Fruit fly (Drosophila melanogaster) whole organism, wandering third instar larva: ENCODE data around the gene CG3386.

Source experiments
- Abd-B ChIP-seq: fragments of >200 bp; optimal IDR thresholded peaks from 2 replicates; lab custom pipeline; 2017; ENCODE audit warnings: missing biosample characterization, missing genetic modification characterization
- CG9705 ChIP-seq: fragments of 200-800 bp; sonication (Bioruptor generic); optimal IDR thresholded peaks from 2 replicates; lab custom pipeline; 2018; ENCODE audit warnings: missing biosample characterization, mild to moderate bottlenecking, missing genetic modification characterization
- CrebA ChIP-seq: fragments of 200-800 bp; sonication (Bioruptor generic); optimal IDR thresholded peaks from 2 replicates; lab custom pipeline; 2016; ENCODE audit warnings: missing biosample characterization, mild to moderate bottlenecking, missing genetic modification characterization, borderline replicate concordance
- Dfd ChIP-seq: fragments of >200 bp; optimal IDR thresholded peaks from 2 replicates; lab custom pipeline; 2017; ENCODE audit warnings: missing biosample characterization, missing genetic modification characterization
- Dif ChIP-seq: fragments of 200-275, 200-300 bp; sonication (Bioruptor generic); optimal IDR thresholded peaks from 2 replicates; lab custom pipeline; 2018; ENCODE audit warnings: missing biosample characterization, missing genetic modification characterization; ENCODE audit not compliant: partially characterized antibody
- GATAd ChIP-seq: sonication (Bioruptor generic); optimal IDR thresholded peaks from 2 replicates; lab custom pipeline; 2016; ENCODE audit warnings: missing biosample characterization, missing genetic modification characterization
- HLH106 ChIP-seq: fragments of 200-800 bp; optimal IDR thresholded peaks from 3 replicates; lab custom pipeline; 2019; ENCODE audit warnings: missing biosample characterization, mild to moderate bottlenecking, missing genetic modification characterization, moderate library complexity
- Hnf4 ChIP-seq: fragments of 200-800 bp; sonication (Bioruptor generic); optimal IDR thresholded peaks from 2 replicates; lab custom pipeline; 2016; ENCODE audit warnings: missing biosample characterization, mild to moderate bottlenecking, missing genetic modification characterization
- Hr78 ChIP-seq: fragments of >200 bp; optimal IDR thresholded peaks from 2 replicates; lab custom pipeline; 2017; ENCODE audit warnings: missing biosample characterization, missing genetic modification characterization
- Hr83 ChIP-seq: fragments of 200-300 bp; sonication (Bioruptor generic); optimal IDR thresholded peaks from 2 replicates; lab custom pipeline; 2016; ENCODE audit warnings: missing biosample characterization, mild to moderate bottlenecking, missing genetic modification characterization, moderate library complexity; ENCODE audit not compliant: poor library complexity, severe bottlenecking
- Jra ChIP-seq: sonication (Bioruptor generic); optimal IDR thresholded peaks from 2 replicates; lab custom pipeline; 2016; ENCODE audit warnings: missing biosample characterization, missing genetic modification characterization
- Mio ChIP-seq: sonication (Bioruptor generic); optimal IDR thresholded peaks from 2 replicates; lab custom pipeline; 2016; ENCODE audit warnings: missing biosample characterization, missing genetic modification characterization
- N ChIP-seq: fragments of >200 bp; optimal IDR thresholded peaks from 2 replicates; lab custom pipeline; 2018; ENCODE audit warnings: missing biosample characterization, missing external identifiers, missing genetic modification characterization
- OdsH ChIP-seq: fragments of 200-800 bp; sonication (Bioruptor generic); optimal IDR thresholded peaks from 2 replicates; lab custom pipeline; 2016; ENCODE audit warnings: missing biosample characterization, mild to moderate bottlenecking, missing genetic modification characterization
- Rel ChIP-seq, 2 experiments: fragments of 200-800 bp; sonication (Bioruptor generic) in 1 of 2; optimal IDR thresholded peaks; 2 replicates in 1 of 2; 3 replicates in 1 of 2; lab custom pipeline; 2016 to 2019; ENCODE audit warnings: mild to moderate bottlenecking in 2 of 2, missing biosample characterization in 2 of 2, missing genetic modification characterization in 2 of 2, moderate library complexity in 1 of 2
- Vsx2 ChIP-seq: fragments of 200-300, 225-300 bp; sonication (Bioruptor generic); optimal IDR thresholded peaks from 2 replicates; lab custom pipeline; 2018; ENCODE audit warnings: missing biosample characterization, missing genetic modification characterization; ENCODE audit not compliant: partially characterized antibody
- br ChIP-seq: fragments of 200-800 bp; sonication (Bioruptor generic); optimal IDR thresholded peaks from 2 replicates; lab custom pipeline; 2016; ENCODE audit warnings: missing biosample characterization, missing genetic modification characterization
- dl ChIP-seq, 2 experiments: fragments of 175-275, 200-275 bp in 1 of 2; fragments of 200-275 bp in 1 of 2; sonication (Bioruptor generic); optimal IDR thresholded peaks; lab custom pipeline; 2018; ENCODE audit warnings: mild to moderate bottlenecking in 2 of 2, missing biosample characterization in 2 of 2, missing genetic modification characterization in 2 of 2, moderate library complexity in 2 of 2; ENCODE audit not compliant: partially characterized antibody in 2 of 2, insufficient read depth in 1 of 2
- dmrt93B ChIP-seq: fragments of 200-800 bp; sonication (Bioruptor generic); optimal IDR thresholded peaks from 2 replicates; lab custom pipeline; 2018; ENCODE audit warnings: missing biosample characterization, mild to moderate bottlenecking, missing genetic modification characterization
- dsf ChIP-seq: sonication (Bioruptor generic); optimal IDR thresholded peaks from 2 replicates; lab custom pipeline; 2016; ENCODE audit warnings: missing biosample characterization, missing genetic modification characterization, borderline replicate concordance
- ey ChIP-seq: fragments of 200-800 bp; sonication (Bioruptor generic); optimal IDR thresholded peaks from 2 replicates; lab custom pipeline; 2016; ENCODE audit warnings: missing biosample characterization, missing genetic modification characterization
- fru ChIP-seq: fragments of 200-800 bp; sonication (Bioruptor generic); optimal IDR thresholded peaks from 3 replicates; lab custom pipeline; 2016; ENCODE audit warnings: missing biosample characterization, mild to moderate bottlenecking, missing genetic modification characterization
- h ChIP-seq: fragments of 200-800 bp; sonication (Bioruptor generic); optimal IDR thresholded peaks from 3 replicates; lab custom pipeline; 2016; ENCODE audit warnings: missing biosample characterization, mild to moderate bottlenecking, missing genetic modification characterization
- jim ChIP-seq: fragments of 175-275, 200-325 bp; sonication (Bioruptor generic); optimal IDR thresholded peaks from 2 replicates; lab custom pipeline; 2016; ENCODE audit warnings: missing biosample characterization, mild to moderate bottlenecking, missing genetic modification characterization
- lola ChIP-seq: fragments of >200 bp; optimal IDR thresholded peaks from 2 replicates; lab custom pipeline; 2017; ENCODE audit warnings: missing biosample characterization, missing genetic modification characterization
- pan ChIP-seq: fragments of >200 bp; optimal IDR thresholded peaks from 2 replicates; lab custom pipeline; 2017
- psq ChIP-seq: fragments of 200-800 bp; sonication (Bioruptor generic); optimal IDR thresholded peaks from 3 replicates; lab custom pipeline; 2017; ENCODE audit warnings: missing biosample characterization, mild to moderate bottlenecking, missing genetic modification characterization, moderate library complexity
- rgr ChIP-seq: fragments of 200-800 bp; sonication (Bioruptor generic); optimal IDR thresholded peaks from 3 replicates; lab custom pipeline; 2016; ENCODE audit warnings: missing biosample characterization, mild to moderate bottlenecking, missing genetic modification characterization
- sage ChIP-seq: fragments of 200-800 bp; sonication (Bioruptor generic); optimal IDR thresholded peaks from 2 replicates; lab custom pipeline; 2016; ENCODE audit warnings: missing biosample characterization, mild to moderate bottlenecking, missing genetic modification characterization
- sv ChIP-seq: fragments of 200-800 bp; sonication (Bioruptor generic); optimal IDR thresholded peaks from 3 replicates; lab custom pipeline; 2016; ENCODE audit warnings: missing biosample characterization, missing genetic modification characterization
- usp ChIP-seq: fragments of >200 bp; optimal IDR thresholded peaks from 2 replicates; lab custom pipeline; 2017; ENCODE audit warnings: missing biosample characterization, missing genetic modification characterization
- woc ChIP-seq: sonication (Bioruptor generic); optimal IDR thresholded peaks from 2 replicates; lab custom pipeline; 2016; ENCODE audit warnings: missing biosample characterization, mild to moderate bottlenecking, missing genetic modification characterization

CG3386 gene

DNA sequence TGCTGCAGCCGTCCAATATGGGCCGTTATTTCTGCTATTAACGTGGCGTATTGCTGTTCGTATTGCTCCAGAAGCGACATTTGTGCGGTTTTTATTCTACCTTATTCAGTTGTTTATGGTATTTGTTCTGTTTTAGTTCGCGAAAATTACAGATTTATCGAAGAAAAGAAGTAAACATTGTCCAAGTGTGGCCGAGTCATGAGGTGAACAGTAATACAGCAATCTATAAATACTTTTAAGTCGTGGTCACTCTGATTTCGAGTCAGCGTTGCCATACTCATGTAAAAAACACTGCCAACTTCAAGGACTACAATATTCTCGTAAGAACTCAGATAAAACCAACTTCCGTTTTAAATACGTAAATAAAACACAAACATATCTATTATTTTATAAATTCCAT lies 10.4 kb upstream of the CG3386 start, which contains the start of gene Vti1a:
Vti1a (minus strand) TSS at position 221 of the 400 bp plus-strand sequence.
- TF ChIP-seq OdsH (GFP tag; lab: Kevin White, UChicago), result no peak
- TF ChIP-seq Rel (GFP tag; optimal IDR thresholded peaks at IDR 0.05; lab: Kevin White, UChicago), result no peak
- TF ChIP-seq Rel (tag; optimal IDR thresholded peaks at IDR 0.05; lab: Kevin White, UChicago), result peak; percentile 31

DNA sequence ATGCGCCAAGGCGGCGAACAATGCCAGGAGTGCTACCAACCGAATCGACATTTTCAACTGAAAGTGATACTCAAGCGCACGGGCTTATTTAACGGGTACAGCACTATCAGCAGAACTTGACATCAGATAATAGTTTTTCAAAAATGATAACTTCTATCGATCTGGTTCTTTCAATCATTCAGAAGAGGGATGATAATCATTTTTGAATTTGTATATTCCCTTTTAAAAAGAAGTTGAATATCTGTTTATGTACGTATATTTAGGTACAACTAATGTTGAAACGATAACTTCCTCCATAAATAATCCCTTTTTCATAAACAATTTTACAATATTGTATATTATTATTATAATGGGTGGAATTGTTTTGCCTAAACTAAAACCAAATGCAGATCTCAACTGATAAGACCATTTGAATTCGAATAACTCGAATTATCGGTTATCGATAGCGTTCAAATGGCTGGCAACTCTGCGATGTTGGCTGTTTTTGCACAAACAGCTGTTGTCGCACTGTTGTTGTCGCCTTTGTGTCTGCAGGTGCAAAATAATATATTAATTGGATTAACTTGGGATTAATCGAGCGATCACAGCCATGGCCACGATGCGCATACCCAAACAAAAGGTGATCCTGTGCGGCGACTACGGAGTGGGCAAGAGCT lies 7.9 kb upstream of the CG3386 start, which contains the start of the genes CG32483 and RabX6:
CG32483 (minus strand) TSS at position 51 of the 656 bp plus-strand sequence.
RabX6 (plus strand) TSS at position 487 of the 656 bp plus-strand sequence.
- TF ChIP-seq dl (GFP tag; optimal IDR thresholded peaks at IDR 0.05; lab: Kevin White, UChicago; ENCODE audit: insufficient read depth in 1 of 2, partially characterized antibody in 2 of 2) (no peak), Dfd (no peak), Hr83 (no peak), Hr78 (GFP tag; lab: Kevin White, UChicago) (no peak)

DNA sequence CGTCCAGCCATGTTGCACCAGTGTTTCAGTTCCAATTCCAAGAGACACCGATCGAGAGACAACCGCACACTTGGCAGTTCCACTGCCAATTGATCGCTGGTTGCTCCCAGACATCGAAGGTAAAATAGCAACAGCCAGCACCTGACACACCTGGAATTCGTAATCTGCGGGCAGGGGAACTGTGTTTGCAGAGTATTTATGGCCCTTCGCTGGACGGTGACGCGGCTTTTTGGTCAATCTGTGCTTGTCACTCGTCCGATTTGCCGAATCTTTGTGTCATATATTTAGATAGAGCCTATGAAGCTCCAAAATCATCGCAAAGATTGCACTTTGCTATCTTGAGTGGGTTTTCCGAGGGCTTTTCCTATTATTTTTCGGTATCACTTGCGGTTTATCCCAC lies 5.6 kb upstream of the CG3386 start, which contains the start of gene hiro:
hiro (minus strand) TSS at position 101 of the 400 bp plus-strand sequence.
- TF ChIP-seq HLH106 (tag; lab: Kevin White, UChicago) (no peak), Jra (GFP tag; lab: Kevin White, UChicago) (no peak), h (GFP tag; lab: Kevin White, UChicago) (no peak), Dif (no peak)

DNA sequence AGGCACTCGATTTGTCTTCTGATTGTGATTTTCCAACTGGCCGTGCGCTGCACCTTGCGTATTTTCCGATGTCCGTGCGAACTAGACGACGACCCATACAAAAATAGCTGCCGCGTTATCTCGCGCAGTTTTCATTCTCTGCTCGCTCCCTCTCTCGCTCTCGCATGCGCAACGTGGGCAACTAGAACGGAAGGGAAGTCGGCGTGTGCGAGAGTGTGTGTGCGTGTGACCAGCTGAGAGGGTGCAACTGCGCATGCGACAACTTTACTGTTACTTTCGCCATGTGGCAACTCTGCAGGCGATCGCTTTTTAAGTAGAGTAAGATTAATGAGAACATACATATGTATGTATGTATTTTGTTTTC lies 3.2 kb upstream of the CG3386 start, which contains the start of gene ebd1:
ebd1 (minus strand) TSS at position 109 of the 364 bp plus-strand sequence.
- TF ChIP-seq dsf (GFP tag; lab: Kevin White, UChicago) (no peak), lola (no peak), OdsH (GFP tag; lab: Kevin White, UChicago) (no peak), usp (GFP tag; lab: Kevin White, UChicago) (no peak), N (GFP tag; lab: Kevin White, UChicago) (no peak), Jra (GFP tag; lab: Kevin White, UChicago) (no peak), woc (GFP tag; lab: Kevin White, UChicago) (no peak), Mio (GFP tag; lab: Kevin White, UChicago) (no peak), dl (GFP tag; optimal IDR thresholded peaks at IDR 0.05; lab: Kevin White, UChicago; ENCODE audit: insufficient read depth in 1 of 2, partially characterized antibody in 2 of 2) (peak in 1 of 2 experiments; percentile 32), Vsx2 (GFP tag; lab: Kevin White, UChicago) (peak; percentile 63), h (GFP tag; lab: Kevin White, UChicago) (no peak), br (GFP tag; lab: Kevin White, UChicago) (no peak), Dif (peak; percentile 90), CG9705 (GFP tag; lab: Kevin White, UChicago) (no peak)
- TF ChIP-seq, all 38 proteins: peak for 3

DNA sequence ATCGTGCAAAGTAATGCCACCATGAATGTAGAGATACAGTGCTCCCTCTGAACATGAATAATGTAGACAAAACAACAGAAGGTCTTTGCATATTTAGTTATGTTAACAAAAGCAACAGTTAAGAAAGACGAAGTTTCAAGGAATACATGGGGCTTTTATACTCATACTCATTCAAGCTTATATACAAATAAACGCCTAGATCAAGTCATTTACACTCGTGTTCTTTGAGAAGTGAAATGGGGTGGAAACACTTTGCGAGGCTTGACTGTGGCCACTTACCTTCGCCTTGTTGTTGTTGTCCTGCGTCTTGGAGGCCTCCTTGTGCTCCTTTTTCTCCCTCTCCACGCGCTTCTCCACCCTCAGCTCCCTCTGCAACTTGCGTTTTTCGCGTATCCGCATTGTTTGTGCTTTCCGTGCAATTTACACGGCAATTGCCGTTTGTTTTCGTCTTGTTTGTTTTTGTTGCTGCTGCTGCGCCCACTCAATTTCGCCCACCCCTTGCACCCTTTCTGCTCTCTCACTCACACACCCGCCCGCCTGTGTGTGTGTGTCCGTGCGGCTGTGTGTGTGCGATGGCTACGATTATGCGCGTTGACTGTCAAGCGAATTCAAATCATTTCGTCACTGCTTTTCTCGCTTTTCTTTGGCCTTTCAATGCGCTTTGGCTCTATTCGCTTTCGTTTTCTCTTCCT lies 2.6 kb upstream of the CG3386 start:
- peak; percentile 19 for TF ChIP-seq psq
- no peak for TF ChIP-seq sage (GFP tag; lab: Kevin White, UChicago)
- TF ChIP-seq dmrt93B (GFP tag; lab: Kevin White, UChicago), result no peak
- TF ChIP-seq HLH106 (tag; lab: Kevin White, UChicago), result peak; percentile 12
- TF ChIP-seq, all 38 proteins: peak for 2

DNA sequence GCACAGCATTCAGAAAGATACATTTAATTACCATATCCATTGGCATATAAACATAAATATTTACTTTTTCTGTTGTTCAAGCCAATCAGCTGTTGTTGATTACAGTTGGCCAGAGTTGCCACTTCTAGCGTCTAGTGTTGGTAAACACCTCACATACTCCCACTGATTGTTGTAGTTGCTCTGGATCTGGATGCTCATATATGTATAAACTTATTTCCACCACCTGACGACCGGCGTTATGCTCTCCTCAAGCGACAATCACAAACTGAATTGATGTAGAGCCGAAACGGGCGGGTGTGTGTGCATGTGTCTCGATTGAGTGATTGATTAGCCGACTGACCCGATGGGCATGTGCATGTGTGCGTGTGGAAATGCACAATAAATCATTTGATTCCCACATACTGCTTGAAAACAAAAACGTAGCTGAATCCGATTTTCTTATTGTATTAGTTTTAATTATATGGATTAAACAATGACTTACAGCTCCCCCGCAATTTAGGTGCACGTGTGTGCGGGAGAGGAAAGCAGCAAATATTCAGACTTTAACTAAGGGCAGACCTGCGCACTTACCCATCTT lies 389 bp downstream of the CG3386 start:
- TF ChIP-seq dl (GFP tag; optimal IDR thresholded peaks at IDR 0.05; lab: Kevin White, UChicago; ENCODE audit: insufficient read depth in 1 of 2, partially characterized antibody in 2 of 2) (peak in 1 of 2 experiments; percentile 51), Dif (peak; percentile 51), Jra (GFP tag; lab: Kevin White, UChicago) (peak; percentile 31), sv (GFP tag; lab: Kevin White, UChicago) (peak; percentile 31), ey (GFP tag; lab: Kevin White, UChicago) (peak; percentile 16), CrebA (GFP tag; lab: Kevin White, UChicago) (no peak), fru (peak; percentile 57), lola (no peak), usp (GFP tag; lab: Kevin White, UChicago) (no peak), OdsH (GFP tag; lab: Kevin White, UChicago) (peak; percentile 63), psq (peak; percentile 22), Abd-B (GFP tag; lab: Kevin White, UChicago) (no peak), jim (no peak), Hr78 (GFP tag; lab: Kevin White, UChicago) (no peak), Vsx2 (GFP tag; lab: Kevin White, UChicago) (peak; percentile 79), woc (GFP tag; lab: Kevin White, UChicago) (no peak), CG9705 (GFP tag; lab: Kevin White, UChicago) (no peak), pan (no peak), sage (GFP tag; lab: Kevin White, UChicago) (no peak), N (GFP tag; lab: Kevin White, UChicago) (no peak), HLH106 (tag; lab: Kevin White, UChicago) (peak; percentile 32), br (GFP tag; lab: Kevin White, UChicago) (peak; percentile 72), rgr (GFP tag; lab: Kevin White, UChicago) (peak; percentile 72), Hnf4 (GFP tag; lab: Kevin White, UChicago) (no peak), h (GFP tag; lab: Kevin White, UChicago) (peak; percentile 61), Hr83 (peak; percentile 61), GATAd (peak; percentile 39)
